Fruit fly (Drosophila melanogaster): ENCODE results near the gene Muc18B.

Muc18B gene

DNA sequence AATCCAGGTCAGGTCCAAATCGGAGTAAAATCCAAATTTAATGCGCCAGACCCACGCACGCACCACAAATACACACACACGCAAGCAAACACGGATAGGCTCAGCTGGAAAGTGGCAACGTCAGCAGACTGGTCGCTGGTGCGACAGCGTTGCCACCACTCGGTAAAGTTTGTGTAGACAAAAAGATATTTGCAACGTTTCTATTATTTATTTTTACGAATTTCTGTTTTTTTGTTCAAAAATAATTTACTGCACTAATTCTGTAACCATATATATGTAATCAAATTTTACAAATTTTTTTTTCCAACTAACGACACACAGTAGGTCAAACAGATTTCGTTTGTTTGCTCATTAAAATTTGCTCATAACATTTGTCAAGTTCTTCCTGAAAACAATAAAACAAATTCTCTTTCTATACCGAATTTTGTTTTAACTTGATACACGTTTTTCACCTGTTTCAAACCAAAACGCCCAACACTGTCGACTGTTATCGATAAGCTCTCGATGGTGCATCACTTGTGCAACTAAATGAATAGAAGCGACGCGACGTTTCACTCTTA lies 35.5 kb upstream of the Muc18B start, which contains the start of the genes CG7556 and CG7453 (continued):
- TF ChIP-seq fkh (GFP tag; optimal IDR thresholded peaks at IDR 0.05) = no peak
- peak; percentile 79 for TF ChIP-seq achi (GFP tag; optimal IDR thresholded peaks at IDR 0.05)
- peak; percentile 62 for TF ChIP-seq Sox15 (GFP tag; optimal IDR thresholded peaks at IDR 0.05)
- no peak; the same call in 2 of the 3 replicates for TF ChIP-seq eg (GFP tag; IDR thresholded peaks at IDR 0.05)
- TF ChIP-seq net (GFP tag; optimal IDR thresholded peaks at IDR 0.05) = peak; percentile 65
- no peak for TF ChIP-seq Hr38 (GFP tag; optimal IDR thresholded peaks at IDR 0.05)
- peak; percentile 65 for TF ChIP-seq CG4318 (GFP tag; optimal IDR thresholded peaks at IDR 0.05)
- TF ChIP-seq CG11902 (GFP tag; optimal IDR thresholded peaks at IDR 0.05) = peak; percentile 54
- TF ChIP-seq CG7368 (GFP tag; optimal IDR thresholded peaks at IDR 0.05) = peak; percentile 53
- no peak for TF ChIP-seq vri (GFP tag; optimal IDR thresholded peaks at IDR 0.05)
- peak; percentile 54 for TF ChIP-seq Ets96B (tag; optimal IDR thresholded peaks at IDR 0.05)
- TF ChIP-seq OdsH (GFP tag; optimal IDR thresholded peaks at IDR 0.05) = peak; percentile 78
- TF ChIP-seq esn (GFP tag; optimal IDR thresholded peaks at IDR 0.05) = peak; percentile 84
- TF ChIP-seq CG9139 (GFP tag; optimal IDR thresholded peaks at IDR 0.05) = no peak
- peak; percentile 40 for TF ChIP-seq Eip93F (GFP tag; optimal IDR thresholded peaks at IDR 0.05)
- TF ChIP-seq Blimp-1 (GFP tag; optimal IDR thresholded peaks at IDR 0.05) = peak; percentile 8
- TF ChIP-seq dac (GFP tag; optimal IDR thresholded peaks at IDR 0.05) = peak; percentile 63
- TF ChIP-seq CG10631 (GFP tag; optimal IDR thresholded peaks at IDR 0.05) = peak; percentile 81
- TF ChIP-seq CG1621 (tag; optimal IDR thresholded peaks at IDR 0.05) = peak; percentile 24
- peak; percentile 24; the same call in 1 of the 2 replicates for TF ChIP-seq CG11294 (GFP tag; IDR thresholded peaks at IDR 0.05)
- peak; percentile 64 for TF ChIP-seq CG8632 (GFP tag; optimal IDR thresholded peaks at IDR 0.05)
- TF ChIP-seq Met (GFP tag; optimal IDR thresholded peaks at IDR 0.05) = peak; percentile 84
- TF ChIP-seq Hr39 (GFP tag; optimal IDR thresholded peaks at IDR 0.05) = peak; percentile 85
- TF ChIP-seq spab (GFP tag; optimal IDR thresholded peaks at IDR 0.05) = peak; percentile 28

- TF ChIP-seq Sox14 (GFP tag; optimal IDR thresholded peaks at IDR 0.05) (no peak), ss (GFP tag; optimal IDR thresholded peaks at IDR 0.05) (no peak), Hr4 (GFP tag; optimal IDR thresholded peaks at IDR 0.05) (no peak), Ets96B (tag; optimal IDR thresholded peaks at IDR 0.05) (no peak), topi (GFP tag; optimal IDR thresholded peaks at IDR 0.05) (no peak), CG10631 (GFP tag; optimal IDR thresholded peaks at IDR 0.05) (no peak), CG32006 (GFP tag; optimal IDR thresholded peaks at IDR 0.05) (no peak), acj6 (GFP tag; optimal IDR thresholded peaks at IDR 0.05) (no peak), spab (GFP tag; optimal IDR thresholded peaks at IDR 0.05) (no peak), Eip75B (GFP tag; optimal IDR thresholded peaks at IDR 0.05) (no peak)
These were observed 32.2 kb upstream of the Muc18B start, which contains the start of gene CG33253 for dm6 chrX:19183121-19183520. CG33253 (plus strand) TSS chrX:19183421.

- TF ChIP-seq Sox15 (GFP tag; optimal IDR thresholded peaks at IDR 0.05) (peak; percentile 64), CG8119 (GFP tag; IDR thresholded peaks at IDR 0.05) (peak; percentile 55; the same call in 1 of the 3 replicates), Hr4 (GFP tag; optimal IDR thresholded peaks at IDR 0.05) (peak; percentile 73), vri (GFP tag; optimal IDR thresholded peaks at IDR 0.05) (peak; percentile 60), Hr38 (GFP tag; optimal IDR thresholded peaks at IDR 0.05) (no peak), CG7368 (GFP tag; optimal IDR thresholded peaks at IDR 0.05) (peak; percentile 58), CG11902 (GFP tag; optimal IDR thresholded peaks at IDR 0.05) (peak; percentile 37), dsx (GFP tag; optimal IDR thresholded peaks at IDR 0.05; ENCODE audit: poor library complexity, severe bottlenecking) (peak; percentile 68), cyc (GFP tag; optimal IDR thresholded peaks at IDR 0.05) (peak; percentile 72), CG6163 (GFP tag; IDR thresholded peaks at IDR 0.05) (peak; percentile 82), CG34406 (GFP tag; optimal IDR thresholded peaks at IDR 0.05) (peak; percentile 73), svp (GFP tag) (peak; percentile 99), CG11294 (GFP tag; IDR thresholded peaks at IDR 0.05) (0 out of 2 replicates have a peak, but pooled peaks have one; percentile 26), CG6276 (GFP tag; optimal IDR thresholded peaks at IDR 0.05) (no peak), OdsH (GFP tag; optimal IDR thresholded peaks at IDR 0.05) (peak; percentile 83), CG8319 (GFP tag; optimal IDR thresholded peaks at IDR 0.05) (peak; percentile 53), CG32006 (GFP tag; optimal IDR thresholded peaks at IDR 0.05) (peak; percentile 75), Lpt (GFP tag; optimal IDR thresholded peaks at IDR 0.05) (peak; percentile 57), Eip75B (GFP tag; optimal IDR thresholded peaks at IDR 0.05) (peak; percentile 77), CG6808 (GFP tag; optimal IDR thresholded peaks at IDR 0.05) (peak; percentile 57), eg (GFP tag; IDR thresholded peaks at IDR 0.05) (peak; percentile 74), Gug (GFP tag; IDR thresholded peaks at IDR 0.05) (peak; percentile 45), CG11762 (GFP tag; optimal IDR thresholded peaks at IDR 0.05; ENCODE audit: insufficient read depth) (peak; percentile 37), Sox14 (GFP tag; optimal IDR thresholded peaks at IDR 0.05) (peak; percentile 87), CG15336 (GFP tag; IDR thresholded peaks at IDR 0.05) (peak; percentile 65), Sox102F (GFP tag; optimal IDR thresholded peaks at IDR 0.05) (peak; percentile 79), CG31627 (GFP tag; optimal IDR thresholded peaks at IDR 0.05) (peak; percentile 88)
These were observed 27.7 kb upstream of the Muc18B start, which contains the start of gene Mec2 for dm6 chrX:19187624-19188085. Mec2 (plus strand) TSS chrX:19188035.
